Fruit fly (Drosophila melanogaster) whole organism, prepupa: ENCODE measurements around the gene Miox.

Experiments used
- CG15336 ChIP-seq: fragments of 200-800 bp; sonication (Bioruptor generic); IDR thresholded peaks from 2 replicates; pipeline ENCODE4 v1.3.6; 2022; ENCODE audit warnings: missing biosample characterization, missing genetic modification characterization
- CG31627 ChIP-seq: fragments of 200-800 bp; sonication (Bioruptor generic); optimal IDR thresholded peaks from 3 replicates; lab custom pipeline; 2016; ENCODE audit warnings: missing biosample characterization, missing genetic modification characterization
- CG34406 ChIP-seq: fragments of 200-800 bp; sonication (Bioruptor generic); optimal IDR thresholded peaks from 3 replicates; lab custom pipeline; 2016; ENCODE audit warnings: missing biosample characterization, missing genetic modification characterization
- CG6854 ChIP-seq: fragments of 200-800 bp; sonication (Bioruptor generic); optimal IDR thresholded peaks from 2 replicates; lab custom pipeline; 2017; ENCODE audit warnings: missing biosample characterization, mild to moderate bottlenecking, missing genetic modification characterization
- Eip75B ChIP-seq: fragments of 200-800 bp; sonication (Bioruptor generic); optimal IDR thresholded peaks from 3 replicates; lab custom pipeline; 2016; ENCODE audit warnings: missing biosample characterization, missing genetic modification characterization
- Lpt ChIP-seq: fragments of 200-800 bp; sonication (Bioruptor generic); optimal IDR thresholded peaks from 3 replicates; lab custom pipeline; 2016; ENCODE audit warnings: missing biosample characterization, missing genetic modification characterization
- Sox15 ChIP-seq: fragments of 200-800 bp; sonication (Bioruptor generic); optimal IDR thresholded peaks from 3 replicates; lab custom pipeline; 2016; ENCODE audit warnings: missing biosample characterization, missing genetic modification characterization
- acj6 ChIP-seq: fragments of 200-800 bp; sonication (Bioruptor generic); optimal IDR thresholded peaks from 3 replicates; lab custom pipeline; 2016; ENCODE audit warnings: missing biosample characterization, missing genetic modification characterization
- dac ChIP-seq: fragments of 200-800 bp; sonication (Bioruptor generic); optimal IDR thresholded peaks from 2 replicates; lab custom pipeline; 2017; ENCODE audit warnings: missing biosample characterization, mild to moderate bottlenecking, missing genetic modification characterization
- lz ChIP-seq: fragments of 200-800 bp; sonication (Bioruptor generic); optimal IDR thresholded peaks from 3 replicates; lab custom pipeline; 2016; ENCODE audit warnings: missing biosample characterization, missing genetic modification characterization

- TF ChIP-seq CG6854 (GFP tag; lab: Kevin White, UChicago), result no peak
- no peak for TF ChIP-seq CG31627 (GFP tag; lab: Kevin White, UChicago)
- no peak for TF ChIP-seq CG15336 (GFP tag; lab: Robert Waterston, UW)
- TF ChIP-seq acj6 (GFP tag; lab: Kevin White, UChicago), result no peak
- TF ChIP-seq Lpt (GFP tag; lab: Kevin White, UChicago), result no peak
- TF ChIP-seq CG34406, result no peak
- no peak for TF ChIP-seq Eip75B (GFP tag; lab: Kevin White, UChicago)
- no peak for TF ChIP-seq Sox15 (GFP tag; lab: Kevin White, UChicago)
- no peak for TF ChIP-seq dac (GFP tag; lab: Kevin White, UChicago)
- TF ChIP-seq lz (GFP tag; lab: Kevin White, UChicago), result no peak
Observed at dm6 chr3L:12193485-12193884, 8.7 kb downstream of the Miox start, which contains the start of gene thoc6.
